Worm (Caenorhabditis elegans): Measurements from ENCODE around the gene C17H12.11.
"Not testable (repeated sequence)": the region's sequence is repeated elsewhere in the genome, so short reads cannot be mapped to it uniquely, and the experiment has no call there.

C17H12.11 gene

DNA sequence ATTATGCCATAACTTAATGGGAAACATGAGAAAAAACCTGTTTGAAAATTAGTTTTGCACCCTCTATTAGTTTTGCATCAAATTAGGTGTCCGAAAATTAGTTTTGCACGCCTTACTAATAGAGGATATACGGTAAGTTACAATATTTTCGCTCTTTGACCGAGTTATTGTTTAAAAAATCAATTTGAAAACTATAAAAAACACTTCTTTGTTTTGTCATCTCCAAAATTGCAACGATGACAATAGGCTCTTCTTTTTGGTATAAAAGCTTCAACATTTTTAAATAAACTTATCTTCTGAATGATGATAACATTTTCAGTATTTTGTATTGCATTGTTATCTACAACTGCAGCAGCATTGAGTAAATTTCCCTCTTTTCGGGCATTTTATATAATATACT, 25.3 kb downstream of the C17H12.11 start, which contains the start of gene H20E11.2:
H20E11.2 (plus strand) TSS at position 301 of the 400 bp plus-strand sequence.
- TF ChIP-seq rnt-1 (tag; optimal IDR thresholded peaks at IDR 0.05); ceh-45 (GFP tag; IDR thresholded peaks at IDR 0.05); pha-4 (tag; optimal IDR thresholded peaks at IDR 0.05): not testable (repeated sequence)

DNA sequence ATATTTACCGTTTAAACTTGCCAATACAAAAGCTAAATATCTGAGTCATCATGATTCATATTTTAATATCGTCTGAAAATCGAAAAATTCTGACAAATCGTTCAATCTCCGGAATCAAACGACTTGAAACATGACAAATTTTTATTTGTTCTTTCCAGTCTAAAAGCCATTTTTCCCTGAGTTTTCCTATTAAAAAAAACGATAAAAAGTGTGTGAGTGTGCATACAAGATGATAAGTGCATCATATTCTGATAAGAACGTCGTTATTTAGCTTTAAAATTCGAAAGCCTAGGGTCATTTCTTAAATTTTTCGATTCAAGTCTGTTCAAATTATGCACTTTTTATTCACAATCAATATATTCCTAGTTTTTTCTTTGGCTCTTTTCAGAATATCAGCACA, 27.7 kb downstream of the C17H12.11 start, which contains the start of gene H20E11.1:
H20E11.1 (plus strand) TSS at position 244 of the 400 bp plus-strand sequence.
- no peak for TF ChIP-seq npax-4 (tag; optimal IDR thresholded peaks at IDR 0.05)

DNA sequence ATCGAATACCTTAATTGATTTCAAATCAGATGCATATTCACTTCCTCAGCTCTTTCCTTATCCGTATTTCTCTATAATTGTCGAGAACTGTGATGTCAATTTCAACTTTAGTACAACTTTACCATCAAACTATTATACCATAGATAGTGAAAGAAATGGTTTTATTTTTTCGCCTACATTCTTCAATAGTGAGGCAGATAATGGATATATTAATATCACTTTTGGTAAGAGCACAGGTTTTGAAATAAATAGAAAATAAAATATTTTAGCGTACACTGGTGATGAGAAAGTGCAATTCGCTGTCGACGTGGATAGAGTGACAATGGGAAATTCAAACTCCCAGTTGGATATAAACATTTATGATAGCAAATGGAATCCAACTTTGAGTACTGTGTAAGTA, 30.0 kb downstream of the C17H12.11 start:
- no peak for TF ChIP-seq hlh-15 (tag; optimal IDR thresholded peaks at IDR 0.05)
- no peak for TF ChIP-seq ceh-19 (GFP tag; optimal IDR thresholded peaks at IDR 0.05)
- no peak for TF ChIP-seq C38D4.7 (GFP tag; optimal IDR thresholded peaks at IDR 0.05)
- TF ChIP-seq hlh-13 (GFP tag; optimal IDR thresholded peaks at IDR 0.05), result no peak
- no peak for TF ChIP-seq hlh-30 (tag; optimal IDR thresholded peaks at IDR 0.05; ENCODE audit: insufficient read depth)
- TF ChIP-seq K02D7.2 (tag; optimal IDR thresholded peaks at IDR 0.05), result no peak
- no peak for TF ChIP-seq mec-3 (tag; optimal IDR thresholded peaks at IDR 0.05; ENCODE audit: borderline replicate concordance)
- TF ChIP-seq nfya-1 (tag; optimal IDR thresholded peaks at IDR 0.05), result no peak

DNA sequence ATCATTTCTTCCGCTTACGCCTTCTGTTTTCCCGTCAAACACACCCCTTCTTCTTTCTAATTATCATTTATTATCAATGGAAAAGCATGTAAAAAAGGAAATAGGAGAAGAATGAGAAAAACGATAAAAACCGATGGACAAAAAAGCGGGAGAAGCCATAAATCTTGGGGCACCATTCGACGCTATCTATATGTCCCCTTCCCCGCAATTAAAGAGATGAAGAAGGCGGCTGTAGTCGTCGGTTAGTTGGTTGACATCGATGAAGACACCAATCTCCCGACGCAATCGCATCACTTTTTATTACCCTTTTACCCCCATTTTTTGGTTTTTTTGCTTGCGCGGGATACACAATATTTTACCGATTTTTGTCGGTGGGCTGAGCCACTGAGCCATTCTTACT, 31.4 kb downstream of the C17H12.11 start:
- no peak for TF ChIP-seq unc-42 (tag; optimal IDR thresholded peaks at IDR 0.05)
- TF ChIP-seq ztf-16 (tag; optimal IDR thresholded peaks at IDR 0.05), result no peak
- TF ChIP-seq odd-2 (tag; optimal IDR thresholded peaks at IDR 0.05), result no peak
- TF ChIP-seq pqm-1 (tag; optimal IDR thresholded peaks at IDR 0.05), result no peak
- no peak for TF ChIP-seq ceh-14 (tag; optimal IDR thresholded peaks at IDR 0.05)
- TF ChIP-seq syd-9 (tag; optimal IDR thresholded peaks at IDR 0.05), result no peak
- no peak for TF ChIP-seq ceh-19 (GFP tag; optimal IDR thresholded peaks at IDR 0.05)
- TF ChIP-seq eyg-1 (tag; optimal IDR thresholded peaks at IDR 0.05), result no peak
- no peak for TF ChIP-seq nhr-232 (tag; optimal IDR thresholded peaks at IDR 0.05)
- TF ChIP-seq hlh-8 (tag; optimal IDR thresholded peaks at IDR 0.05), result no peak
- TF ChIP-seq C38D4.7 (GFP tag; optimal IDR thresholded peaks at IDR 0.05), result no peak
- no peak for TF ChIP-seq hlh-30 (tag; optimal IDR thresholded peaks at IDR 0.05; ENCODE audit: insufficient read depth)
- TF ChIP-seq che-1 (tag; optimal IDR thresholded peaks at IDR 0.05), result no peak
- TF ChIP-seq nfya-1 (tag; optimal IDR thresholded peaks at IDR 0.05), result no peak
- no peak for TF ChIP-seq ceh-30 (tag; optimal IDR thresholded peaks at IDR 0.05)
- TF ChIP-seq sox-4 (tag; optimal IDR thresholded peaks at IDR 0.05), result no peak
- no peak for TF ChIP-seq sox-2 (GFP tag; IDR thresholded peaks at IDR 0.05)
- TF ChIP-seq ceh-24 (tag; optimal IDR thresholded peaks at IDR 0.05), result no peak
- TF ChIP-seq nhr-11 (tag; optimal IDR thresholded peaks at IDR 0.05), result no peak

DNA sequence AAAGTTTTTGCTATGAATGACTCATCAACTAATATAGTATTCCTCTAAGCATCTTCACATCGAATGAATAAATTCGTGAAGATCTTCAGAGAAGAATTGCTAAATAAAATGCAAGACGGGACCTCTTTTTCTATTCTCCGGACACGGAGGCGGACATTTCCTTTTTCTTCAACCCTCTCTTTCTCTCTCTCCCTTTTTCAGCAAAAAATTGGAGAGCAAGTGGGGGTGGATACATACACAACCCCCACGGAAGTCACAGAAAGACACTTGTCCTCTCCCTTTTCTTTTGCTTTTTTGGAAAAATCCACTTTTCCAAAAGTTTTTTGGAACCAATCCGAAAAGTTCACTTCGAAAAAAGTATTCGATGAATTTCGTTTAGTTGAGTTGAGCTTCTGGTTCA, 32.5 kb downstream of the C17H12.11 start:
- peak; percentile 23 for TF ChIP-seq unc-42 (tag; optimal IDR thresholded peaks at IDR 0.05)
- TF ChIP-seq eyg-1 (tag; optimal IDR thresholded peaks at IDR 0.05), result no peak

DNA sequence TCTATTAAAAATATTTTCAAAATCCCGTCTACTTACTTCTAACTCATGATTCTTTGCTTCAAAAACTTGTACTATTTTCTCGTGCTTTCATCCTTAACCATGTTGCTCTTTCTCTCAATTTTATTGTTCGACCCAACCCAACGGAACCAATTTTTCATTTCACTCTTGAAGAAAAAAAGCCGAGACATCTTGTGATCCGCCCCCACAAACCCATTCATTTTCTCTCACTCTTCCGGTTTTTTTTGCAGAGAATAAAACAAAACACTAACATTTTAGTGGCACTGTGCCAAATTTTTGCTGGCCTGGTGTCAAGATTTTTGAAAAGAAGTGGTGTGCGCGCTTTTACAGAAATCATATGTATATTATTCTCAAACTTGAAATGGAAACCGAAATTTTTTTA, 34.6 kb downstream of the C17H12.11 start:
- no peak for TF ChIP-seq ceh-2 (tag; optimal IDR thresholded peaks at IDR 0.05)
- TF ChIP-seq ceh-24 (tag; optimal IDR thresholded peaks at IDR 0.05), result no peak

DNA sequence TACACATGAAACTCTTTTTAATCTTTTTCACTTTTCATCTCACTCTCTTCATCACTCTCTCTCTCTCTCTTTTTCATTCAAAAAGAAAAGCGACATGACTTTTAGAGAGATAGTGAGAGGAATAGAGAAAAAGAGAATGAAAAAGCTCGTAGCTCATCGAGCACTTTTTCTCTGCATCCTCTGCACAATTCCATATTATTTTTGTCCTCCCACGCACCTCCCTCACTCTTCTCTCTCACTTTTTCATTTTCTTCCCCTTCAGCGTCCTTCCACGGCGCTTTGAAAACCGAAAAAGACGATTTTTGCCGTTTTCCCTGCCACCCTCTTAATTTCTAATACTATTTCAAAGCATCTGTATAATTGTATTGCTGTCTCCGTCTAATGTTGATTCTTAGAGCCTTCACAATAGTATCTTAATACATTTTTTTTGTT, 36.9 kb downstream of the C17H12.11 start:
- TF ChIP-seq fax-1 (tag; optimal IDR thresholded peaks at IDR 0.05), result no peak
- no peak for TF ChIP-seq che-1 (tag; optimal IDR thresholded peaks at IDR 0.05)
- no peak for TF ChIP-seq T23F11.4 (GFP tag; optimal IDR thresholded peaks at IDR 0.05)
- no peak for TF ChIP-seq hlh-30 (tag; optimal IDR thresholded peaks at IDR 0.05; ENCODE audit: insufficient read depth)
- TF ChIP-seq ahr-1 (tag; optimal IDR thresholded peaks at IDR 0.05), result no peak
- TF ChIP-seq ceh-22 (tag; optimal IDR thresholded peaks at IDR 0.05), result no peak
- no peak for TF ChIP-seq odd-2 (tag; optimal IDR thresholded peaks at IDR 0.05)
- no peak for TF ChIP-seq K02D7.2 (tag; optimal IDR thresholded peaks at IDR 0.05)
- TF ChIP-seq nhr-232 (tag; optimal IDR thresholded peaks at IDR 0.05), result no peak
- no peak for TF ChIP-seq fkh-6 (tag; optimal IDR thresholded peaks at IDR 0.05)
- no peak for TF ChIP-seq K09A11.1 (tag; optimal IDR thresholded peaks at IDR 0.05; ENCODE audit: insufficient read depth)
- TF ChIP-seq unc-3 (GFP tag; conservative IDR thresholded peaks at IDR 0.05), result no peak
- TF ChIP-seq unc-3 (tag; optimal IDR thresholded peaks at IDR 0.05), result no peak
- no peak for TF ChIP-seq mec-3 (tag; optimal IDR thresholded peaks at IDR 0.05; ENCODE audit: borderline replicate concordance)
- TF ChIP-seq ceh-34 (tag; optimal IDR thresholded peaks at IDR 0.05), result peak; percentile 29
- TF ChIP-seq C08G9.2 (tag; optimal IDR thresholded peaks at IDR 0.05), result no peak
- no peak for TF ChIP-seq sdc-2 (tag; optimal IDR thresholded peaks at IDR 0.05)
- peak; percentile 30 for TF ChIP-seq dve-1 (tag; optimal IDR thresholded peaks at IDR 0.05)
- no peak for TF ChIP-seq nhr-11 (tag; optimal IDR thresholded peaks at IDR 0.05)
- TF ChIP-seq ceh-19 (GFP tag; optimal IDR thresholded peaks at IDR 0.05), result no peak

Data from whole organism, late embryonic.